Worm (Caenorhabditis elegans) whole organism, L4 larva: ENCODE data around the gene ZC317.6.
A peak's percentile ranks its signal among the peaks of the same experiment; 100 is the strongest.

Experiments
- D1046.2 ChIP-seq: fragments of 200-800 bp; sonication (Bioruptor generic); IDR thresholded peaks from 2 replicates; pipeline ENCODE4 v1.3.6; 2022; ENCODE audit warnings: missing genetic modification characterization, missing compliant biosample characterization
- R02D3.7 ChIP-seq: fragments of 150-350 bp; sonication (generic microtip); optimal IDR thresholded peaks from 3 replicates; lab custom pipeline; 2014; ENCODE audit warnings: missing biosample characterization, missing genetic modification characterization
- Y105C5A.15 ChIP-seq: fragments of 200-800 bp; sonication (Bioruptor generic); IDR thresholded peaks from 2 replicates; pipeline ENCODE4 v1.3.6; 2022; ENCODE audit warnings: missing genetic modification characterization, missing compliant biosample characterization
- Y48G9A.11 ChIP-seq: fragments of 200-800 bp; sonication (Bioruptor generic); IDR thresholded peaks from 2 replicates; pipeline ENCODE4 v1.3.6; 2022; ENCODE audit warnings: missing genetic modification reagents, missing genetic modification characterization, missing compliant biosample characterization
- Y5F2A.4 ChIP-seq: fragments of 200-800 bp; sonication (Bioruptor generic); optimal IDR thresholded peaks from 2 replicates; lab custom pipeline; 2018; ENCODE audit warnings: mild to moderate bottlenecking, missing genetic modification characterization, missing compliant biosample characterization
- Y75B8A.6 ChIP-seq: fragments of 200-800 bp; sonication (Bioruptor generic); IDR thresholded peaks from 2 replicates; pipeline ENCODE4 v1.3.6; 2022; ENCODE audit warnings: missing genetic modification reagents, missing genetic modification characterization, missing compliant biosample characterization
- aly-2 ChIP-seq: sonication (generic microtip); optimal IDR thresholded peaks from 2 replicates; lab custom pipeline; 2018; ENCODE audit warnings: missing biosample characterization, missing genetic modification characterization
- ceh-62 ChIP-seq: sonication (generic microtip); optimal IDR thresholded peaks from 2 replicates; lab custom pipeline; 2017; ENCODE audit warnings: missing biosample characterization, missing genetic modification characterization
- cey-2 ChIP-seq: sonication (generic microtip); optimal IDR thresholded peaks from 3 replicates; lab custom pipeline; 2017; ENCODE audit warnings: missing genetic modification characterization, mild to moderate bottlenecking, missing compliant biosample characterization, antibody characterized with exemption, borderline replicate concordance; ENCODE audit not compliant: insufficient read depth
- daf-16 ChIP-seq, 3 experiments: sonication (generic microtip); optimal IDR thresholded peaks; 2 replicates each; lab custom pipeline; 2016 to 2017; ENCODE audit warnings: missing genetic modification characterization in 3 of 3, missing genetic modification reagents in 3 of 3, mild to moderate bottlenecking in 2 of 3, missing compliant biosample characterization in 2 of 3, missing biosample characterization in 1 of 3, moderate library complexity in 1 of 3
- dmd-6 ChIP-seq: fragments of 200-800 bp; sonication (Bioruptor generic); IDR thresholded peaks from 2 replicates; pipeline ENCODE4 v1.3.6; 2022; ENCODE audit warnings: missing genetic modification reagents, missing genetic modification characterization, missing compliant biosample characterization
- dmd-8 ChIP-seq: fragments of 200-800 bp; sonication (Bioruptor generic); IDR thresholded peaks from 2 replicates; pipeline ENCODE4 v1.3.6; 2022; ENCODE audit warnings: missing genetic modification characterization, missing compliant biosample characterization
- duxl-1 ChIP-seq: sonication (generic microtip); optimal IDR thresholded peaks from 2 replicates; lab custom pipeline; 2016; ENCODE audit warnings: mild to moderate bottlenecking, missing genetic modification characterization, moderate library complexity, missing compliant biosample characterization; ENCODE audit not compliant: poor library complexity
- dve-1 ChIP-seq: sonication (generic microtip); optimal IDR thresholded peaks from 2 replicates; lab custom pipeline; 2017; ENCODE audit warnings: antibody characterized with exemption, mild to moderate bottlenecking, missing genetic modification characterization, missing compliant biosample characterization; ENCODE audit not compliant: insufficient read depth
- hlh-11 ChIP-seq: fragments of 200-800 bp; sonication (Bioruptor generic); optimal IDR thresholded peaks from 2 replicates; lab custom pipeline; 2018; ENCODE audit warnings: mild to moderate bottlenecking, missing genetic modification characterization, missing compliant biosample characterization
- jun-1 ChIP-seq: fragments of 150-350 bp; optimal IDR thresholded peaks from 2 replicates; lab custom pipeline; 2014; ENCODE audit warnings: missing biosample characterization, missing genetic modification reagents, missing genetic modification characterization
- lir-3 ChIP-seq: sonication (generic microtip); optimal IDR thresholded peaks from 2 replicates; lab custom pipeline; 2016; ENCODE audit warnings: mild to moderate bottlenecking, missing genetic modification characterization, missing compliant biosample characterization
- lsy-2 ChIP-seq, 2 experiments: fragments of 150-350 bp in 1 of 2; sonication (generic microtip) in 1 of 2; optimal IDR thresholded peaks; 2 replicates each; lab custom pipeline; 2014 to 2017; ENCODE audit warnings: missing biosample characterization in 2 of 2, missing genetic modification characterization in 2 of 2
- madf-5 ChIP-seq, 2 experiments: fragments of 200-800 bp; sonication (Bioruptor generic); IDR thresholded peaks; 2 replicates each; pipeline ENCODE4 v1.3.6; 2022; ENCODE audit warnings: missing compliant biosample characterization in 2 of 2, missing genetic modification characterization in 2 of 2
- mdt-29 ChIP-seq: fragments of 200-800 bp; sonication (Bioruptor generic); IDR thresholded peaks from 2 replicates; pipeline ENCODE4 v1.3.6; 2022; ENCODE audit warnings: missing genetic modification reagents, missing genetic modification characterization, missing compliant biosample characterization
- mes-2 ChIP-seq: sonication (generic microtip); optimal IDR thresholded peaks from 2 replicates; lab custom pipeline; 2016; ENCODE audit warnings: missing genotype, mild to moderate bottlenecking, missing genetic modification characterization, missing compliant biosample characterization; ENCODE audit not compliant: poor library complexity, severe bottlenecking
- mxl-2 ChIP-seq: fragments of 200-800 bp; sonication (Bioruptor generic); conservative IDR thresholded peaks from 2 replicates; pipeline ENCODE4 v1.3.6; 2022; ENCODE audit warnings: missing genetic modification reagents, missing genetic modification characterization, missing compliant biosample characterization
- nhr-111 ChIP-seq: fragments of 200-800 bp; sonication (Bioruptor generic); optimal IDR thresholded peaks from 2 replicates; lab custom pipeline; 2018; ENCODE audit warnings: mild to moderate bottlenecking, missing genetic modification characterization, missing compliant biosample characterization
- nhr-237 ChIP-seq: sonication (generic microtip); optimal IDR thresholded peaks from 2 replicates; lab custom pipeline; 2017; ENCODE audit warnings: missing biosample characterization, missing genetic modification characterization
- nhr-28 ChIP-seq: fragments of 150-350 bp; optimal IDR thresholded peaks from 2 replicates; lab custom pipeline; 2014; ENCODE audit warnings: missing biosample characterization, missing genetic modification characterization
- php-3 ChIP-seq: fragments of 200-800 bp; sonication (Bioruptor generic); IDR thresholded peaks from 2 replicates; pipeline ENCODE4 v1.3.6; 2022; ENCODE audit warnings: missing genetic modification reagents, missing genetic modification characterization, missing compliant biosample characterization
- set-16 ChIP-seq: fragments of 200-800 bp; sonication (Bioruptor generic); IDR thresholded peaks from 2 replicates; pipeline ENCODE4 v1.3.6; 2022; ENCODE audit warnings: missing genetic modification reagents, missing genetic modification characterization, missing compliant biosample characterization
- snpc-1.2 ChIP-seq: fragments of 200-800 bp; sonication (Bioruptor generic); IDR thresholded peaks from 2 replicates; pipeline ENCODE4 v1.3.6; 2022; ENCODE audit warnings: missing genetic modification reagents, missing genetic modification characterization, missing compliant biosample characterization
- tag-97 ChIP-seq: fragments of 200-800 bp; sonication (Bioruptor generic); IDR thresholded peaks from 2 replicates; pipeline ENCODE4 v1.3.6; 2022; ENCODE audit warnings: missing genetic modification characterization, missing compliant biosample characterization
- unc-62 ChIP-seq, 3 experiments: fragments of 150-350 bp in 1 of 3; sonication (generic microtip); optimal IDR thresholded peaks in 2 of 3; peaks in 1 of 3; 1 replicate in 1 of 3; 2 replicates in 2 of 3; lab custom pipeline; 2014 to 2017; ENCODE audit warnings: missing biosample characterization in 3 of 3, missing genetic modification characterization in 3 of 3, missing genetic modification reagents in 3 of 3, missing genotype in 1 of 3
- vab-7 ChIP-seq: fragments of 200-800 bp; sonication (Bioruptor generic); IDR thresholded peaks from 2 replicates; pipeline ENCODE4 v1.3.6; 2022; ENCODE audit warnings: missing genetic modification reagents, missing genetic modification characterization, missing compliant biosample characterization
- zfp-3 ChIP-seq: fragments of 200-800 bp; sonication (Bioruptor generic); conservative IDR thresholded peaks from 2 replicates; pipeline ENCODE4 v1.3.6; 2022; ENCODE audit warnings: missing genetic modification reagents, missing genetic modification characterization, missing compliant biosample characterization
- ztf-11 ChIP-seq: fragments of 150-350 bp; optimal IDR thresholded peaks from 2 replicates; lab custom pipeline; 2014; ENCODE audit warnings: missing biosample characterization, missing genetic modification characterization

The ZC317.6 gene

ce11 chrV:5433020-5433419 is 35.4 kb downstream of the ZC317.6 start, which contains the start of gene acl-6 (continued):
- TF ChIP-seq dve-1 (tag; lab: Kevin White, UChicago) (peak; percentile 89), madf-5 (GFP tag; IDR thresholded peaks at IDR 0.05; lab: Robert Waterston, UW) (no peak), php-3 (GFP tag; lab: Robert Waterston, UW) (peak; percentile 85), mdt-29 (GFP tag; lab: Robert Waterston, UW) (no peak), lsy-2 (tag; optimal IDR thresholded peaks at IDR 0.05; lab: Kevin White, UChicago) (peak in 1 of 2 experiments; percentile 85), lir-3 (no peak), nhr-237 (no peak), nhr-111 (no peak), cey-2 (tag; lab: Kevin White, UChicago) (no peak), aly-2 (tag; lab: Kevin White, UChicago) (no peak)

ce11 chrV:5432499-5432898 is 35.9 kb downstream of the ZC317.6 start, which contains the start of gene F08F3.8:
TSS of gene F08F3.8 (minus strand) at chrV:5432599.
- TF ChIP-seq mes-2 (tag; lab: Kevin White, UChicago), result no peak
- no peak for TF ChIP-seq Y48G9A.11 (GFP tag; lab: Robert Waterston, UW)
- no peak for TF ChIP-seq vab-7 (GFP tag; lab: Robert Waterston, UW)
- no peak for TF ChIP-seq Y75B8A.6
- TF ChIP-seq Y105C5A.15 (GFP tag; lab: Robert Waterston, UW), result no peak
- TF ChIP-seq ztf-11, result no peak
- TF ChIP-seq Y5F2A.4 (GFP tag; lab: Kevin White, UChicago), result no peak
- no peak for TF ChIP-seq tag-97 (GFP tag; lab: Robert Waterston, UW)
- no peak for TF ChIP-seq dve-1 (tag; lab: Kevin White, UChicago)
- TF ChIP-seq mxl-2 (GFP tag; lab: Robert Waterston, UW), result no peak
- no peak for TF ChIP-seq ceh-62 (tag; lab: Kevin White, UChicago)
- no peak for TF ChIP-seq nhr-111
- no peak for TF ChIP-seq zfp-3 (GFP tag; lab: Robert Waterston, UW)
- no peak for TF ChIP-seq set-16 (GFP tag; lab: Robert Waterston, UW)
- no peak for TF ChIP-seq dmd-8 (GFP tag; lab: Robert Waterston, UW)
- no peak for TF ChIP-seq R02D3.7 (tag; lab: Kevin White, UChicago)
- no peak for TF ChIP-seq duxl-1 (tag; lab: Kevin White, UChicago)

ce11 chrV:5427860-5428259 is 40.5 kb downstream of the ZC317.6 start, which contains the start of gene rhr-1:
TSS of gene rhr-1 (plus strand) at chrV:5428160.
- TF ChIP-seq madf-5 (GFP tag; IDR thresholded peaks at IDR 0.05; lab: Robert Waterston, UW) (no peak), hlh-11 (tag; lab: Kevin White, UChicago) (no peak), nhr-28 (tag; lab: Kevin White, UChicago) (peak; percentile 19), jun-1 (no peak), D1046.2 (GFP tag; lab: Robert Waterston, UW) (no peak), dmd-6 (GFP tag; lab: Robert Waterston, UW) (peak; percentile 18; the same call in 1 of the 2 replicates), daf-16 (GFP tag; optimal IDR thresholded peaks at IDR 0.05; lab: Kevin White, UChicago) (no peak), daf-16 (tag; optimal IDR thresholded peaks at IDR 0.05; lab: Kevin White, UChicago) (peak; percentile 50)

- peak in 1 of 2 experiments; percentile 32 for TF ChIP-seq unc-62 (GFP tag; optimal IDR thresholded peaks at IDR 0.05 in 1 of 2; lab: Kevin White, UChicago)
- TF ChIP-seq unc-62 (tag; optimal IDR thresholded peaks at IDR 0.05; lab: Kevin White, UChicago), result no peak
- TF ChIP-seq snpc-1.2 (GFP tag; lab: Robert Waterston, UW), result no peak
Measured at ce11 chrV:5426337-5426736, 42.1 kb downstream of the ZC317.6 start.
